Worm (Caenorhabditis elegans) whole organism, young adult: ENCODE data around the gene F53C11.9.

Experiments
- B0019.2 ChIP-seq: fragments of 200-800 bp; sonication (Bioruptor generic); conservative IDR thresholded peaks from 2 replicates; pipeline ENCODE4 v1.3.6; 2022; ENCODE audit warnings: missing genetic modification reagents, missing genetic modification characterization, missing compliant biosample characterization
- F22D6.2 ChIP-seq: sonication (generic microtip); optimal IDR thresholded peaks from 2 replicates; lab custom pipeline; 2016; ENCODE audit warnings: mild to moderate bottlenecking, missing genetic modification characterization, missing compliant biosample characterization
- F57C9.4 ChIP-seq: sonication (generic microtip); optimal IDR thresholded peaks from 2 replicates; lab custom pipeline; 2017; ENCODE audit warnings: mild to moderate bottlenecking, missing genetic modification characterization, missing compliant biosample characterization
- athp-1 ChIP-seq: sonication (generic microtip); optimal IDR thresholded peaks from 2 replicates; lab custom pipeline; 2017; ENCODE audit warnings: mild to moderate bottlenecking, missing genetic modification characterization, missing compliant biosample characterization
- cebp-2 ChIP-seq: fragments of 200-800 bp; sonication (Bioruptor generic); IDR thresholded peaks from 2 replicates; pipeline ENCODE4 v1.3.6; 2022; ENCODE audit warnings: missing genetic modification characterization, missing compliant biosample characterization
- fkh-3 ChIP-seq: sonication (generic microtip); optimal IDR thresholded peaks from 2 replicates; lab custom pipeline; 2016; ENCODE audit warnings: mild to moderate bottlenecking, missing genetic modification characterization, missing compliant biosample characterization
- let-526 ChIP-seq: fragments of 200-800 bp; sonication (Bioruptor generic); IDR thresholded peaks from 2 replicates; pipeline ENCODE4 v1.3.6; 2022; ENCODE audit warnings: missing genetic modification reagents, missing genetic modification characterization, missing compliant biosample characterization
- madf-10 ChIP-seq: sonication (generic microtip); optimal IDR thresholded peaks from 2 replicates; lab custom pipeline; 2016; ENCODE audit warnings: mild to moderate bottlenecking, missing genetic modification characterization, missing compliant biosample characterization
- madf-6 ChIP-seq: fragments of 200-800 bp; sonication (Bioruptor generic); IDR thresholded peaks from 2 replicates; pipeline ENCODE4 v1.3.6; 2022; ENCODE audit warnings: missing genetic modification reagents, missing genetic modification characterization, missing compliant biosample characterization
- ztf-22 ChIP-seq: fragments of 200-800 bp; sonication (Bioruptor generic); optimal IDR thresholded peaks from 2 replicates; lab custom pipeline; 2018; ENCODE audit warnings: mild to moderate bottlenecking, missing genetic modification characterization, moderate library complexity, missing compliant biosample characterization

The F53C11.9 gene

ce11 chrV:13822752-13823151, 44.9 kb downstream of the F53C11.9 start, which contains the start of gene hpo-31:
TSS of gene hpo-31 (plus strand) at chrV:13823052.
- no peak for TF ChIP-seq athp-1 (tag; lab: Kevin White, UChicago)
- no peak for TF ChIP-seq let-526 (GFP tag; lab: Robert Waterston, UW)
- no peak for TF ChIP-seq madf-10 (tag; lab: Kevin White, UChicago)
- no peak for TF ChIP-seq ztf-22 (GFP tag; lab: Kevin White, UChicago)
- TF ChIP-seq F22D6.2 (tag; lab: Kevin White, UChicago): no peak
- no peak for TF ChIP-seq fkh-3 (tag; lab: Kevin White, UChicago)
- TF ChIP-seq F57C9.4 (tag; lab: Kevin White, UChicago): no peak

DNA sequence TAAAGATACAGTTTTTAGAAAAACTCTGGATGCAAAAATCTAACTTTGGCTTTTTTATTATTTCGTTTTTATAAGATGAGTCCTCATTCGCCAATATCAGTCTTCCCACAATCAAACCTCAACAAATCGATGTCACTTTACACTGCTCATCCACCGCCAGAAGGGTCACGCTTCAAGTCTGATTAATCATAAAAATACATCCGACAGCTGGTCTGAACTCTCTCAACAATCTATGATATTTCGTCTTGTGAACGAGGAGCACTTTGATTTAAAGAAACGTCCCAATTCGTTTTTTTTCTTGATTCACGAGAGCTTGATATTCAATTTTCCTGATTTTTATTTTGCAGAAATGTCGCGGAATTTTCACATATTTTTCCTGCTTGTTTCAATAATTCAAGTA, 50.1 kb downstream of the F53C11.9 start, which contains the start of gene nrf-5:
Gene nrf-5, plus strand, starts transcription at position 348 of the 400 bp plus-strand sequence.
- no peak for TF ChIP-seq B0019.2
- no peak for TF ChIP-seq madf-6
- no peak for TF ChIP-seq cebp-2 (GFP tag; lab: Robert Waterston, UW)
